Worm (Caenorhabditis elegans): Measurements from ENCODE around the gene gop-3.

The gop-3 gene

DNA sequence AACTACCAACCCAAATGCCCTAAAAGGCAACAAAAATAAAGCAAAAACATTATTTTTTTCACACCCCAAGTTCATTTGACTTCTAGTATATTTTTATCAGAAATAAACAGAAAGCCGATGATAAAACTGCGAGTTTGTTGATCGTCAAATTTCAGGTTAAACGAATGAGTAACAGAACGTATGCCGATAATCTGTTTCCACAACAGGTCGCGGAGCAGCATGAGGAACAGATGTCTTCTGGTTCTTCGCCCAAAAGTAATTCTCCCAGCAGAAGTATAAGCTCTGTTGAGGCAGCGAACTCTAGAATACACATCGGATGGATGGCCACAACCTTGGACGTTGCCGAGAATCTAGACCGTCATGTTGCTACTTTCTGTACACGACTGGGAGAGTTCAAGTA is 30.1 kb upstream of the gop-3 start, which contains the start of gene prmt-5 (continued):
- TF ChIP-seq zfh-2 (GFP tag; conservative IDR thresholded peaks at IDR 0.05): no peak
- no peak for TF ChIP-seq ceh-58 (GFP tag; IDR thresholded peaks at IDR 0.05)
- no peak for TF ChIP-seq ztf-6 (GFP tag; IDR thresholded peaks at IDR 0.05)
- no peak for TF ChIP-seq nfya-1 (tag; optimal IDR thresholded peaks at IDR 0.05; ENCODE audit: borderline replicate concordance, insufficient read depth)
- peak; percentile 42 for TF ChIP-seq ZK185.1 (tag; optimal IDR thresholded peaks at IDR 0.05; ENCODE audit: poor library complexity, severe bottlenecking)
- no peak for TF ChIP-seq snpc-4 (GFP tag; optimal IDR thresholded peaks at IDR 0.05)
- peak in 2 of 4 experiments; percentile 28 to 48 for TF ChIP-seq snpc-4 (tag; optimal IDR thresholded peaks at IDR 0.05)
- TF ChIP-seq madf-3 (GFP tag; IDR thresholded peaks at IDR 0.05): peak; percentile 80; the same call in 1 of the 2 replicates
- peak; percentile 12 for TF ChIP-seq ceh-27 (GFP tag; optimal IDR thresholded peaks at IDR 0.05)
- TF ChIP-seq Y53F4B.3 (GFP tag; IDR thresholded peaks at IDR 0.05): no peak
- TF ChIP-seq T07F8.4 (tag; optimal IDR thresholded peaks at IDR 0.05): no peak
- no peak for TF ChIP-seq mes-4 (tag; optimal IDR thresholded peaks at IDR 0.05)
- no peak for TF ChIP-seq attf-5 (GFP tag; optimal IDR thresholded peaks at IDR 0.05)
- TF ChIP-seq snpc-1.1 (tag; optimal IDR thresholded peaks at IDR 0.05; ENCODE audit: insufficient read depth): peak; percentile 29
- TF ChIP-seq ceh-100 (GFP tag; IDR thresholded peaks at IDR 0.05): peak; percentile 56
- TF ChIP-seq gei-17 (GFP tag; optimal IDR thresholded peaks at IDR 0.05): no peak
- peak; percentile 95 for TF ChIP-seq dpff-1 (tag; optimal IDR thresholded peaks at IDR 0.05)
- TF ChIP-seq B0035.1 (tag; optimal IDR thresholded peaks at IDR 0.05): peak; percentile 76
- TF ChIP-seq fkh-3 (tag; optimal IDR thresholded peaks at IDR 0.05): peak; percentile 95
- peak; percentile 84 for TF ChIP-seq hrde-1 (tag; optimal IDR thresholded peaks at IDR 0.05; ENCODE audit: borderline replicate concordance)
- TF ChIP-seq hsf-1 (GFP tag; IDR thresholded peaks at IDR 0.05): peak; percentile 66; the same call in 1 of the 2 replicates
- TF ChIP-seq chd-7 (tag; optimal IDR thresholded peaks at IDR 0.05): peak; percentile 93
- no peak for TF ChIP-seq attf-3 (GFP tag; conservative IDR thresholded peaks at IDR 0.05)
- TF ChIP-seq B0336.3 (GFP tag; IDR thresholded peaks at IDR 0.05): peak; percentile 96
- TF ChIP-seq ztf-26 (tag; optimal IDR thresholded peaks at IDR 0.05): peak; percentile 61
- TF ChIP-seq egrh-3 (GFP tag; IDR thresholded peaks at IDR 0.05): no peak
- TF ChIP-seq nhr-120 (GFP tag; IDR thresholded peaks at IDR 0.05): no peak
- peak; percentile 89 for TF ChIP-seq tlf-1 (GFP tag; optimal IDR thresholded peaks at IDR 0.05)
- TF ChIP-seq D2030.7 (GFP tag; IDR thresholded peaks at IDR 0.05): peak; percentile 47
- peak; percentile 87 for TF ChIP-seq ekl-4 (GFP tag; IDR thresholded peaks at IDR 0.05)
- TF ChIP-seq somi-1 (GFP tag; optimal IDR thresholded peaks at IDR 0.05): peak; percentile 20
- TF ChIP-seq xnd-1 (tag; optimal IDR thresholded peaks at IDR 0.05): peak; percentile 43
- TF ChIP-seq B0261.1 (tag; optimal IDR thresholded peaks at IDR 0.05): peak; percentile 22
- TF ChIP-seq ceh-40 (GFP tag; IDR thresholded peaks at IDR 0.05): no peak
- TF ChIP-seq F10E7.11 (tag; optimal IDR thresholded peaks at IDR 0.05): peak; percentile 83
- TF ChIP-seq unc-62 (GFP tag; optimal IDR thresholded peaks at IDR 0.05): no peak
- 0 out of 2 replicates have a peak, but pooled peaks have one; percentile 34 for TF ChIP-seq Y79H2A.3 (GFP tag; conservative IDR thresholded peaks at IDR 0.05)
- no peak; the same call in 1 of the 2 replicates for TF ChIP-seq C06A6.2 (GFP tag; conservative IDR thresholded peaks at IDR 0.05)
- TF ChIP-seq K12H6.12 (tag; optimal IDR thresholded peaks at IDR 0.05): peak; percentile 10
- peak; percentile 3 for TF ChIP-seq him-1 (tag; optimal IDR thresholded peaks at IDR 0.05)
- TF ChIP-seq ets-4 (GFP tag; optimal IDR thresholded peaks at IDR 0.05): peak; percentile 9
- no peak for TF ChIP-seq dpl-1 (GFP tag; optimal IDR thresholded peaks at IDR 0.05)
- TF ChIP-seq F52B5.7 (tag; optimal IDR thresholded peaks at IDR 0.05): peak; percentile 97
- peak; percentile 96 for TF ChIP-seq F57C9.4 (tag; optimal IDR thresholded peaks at IDR 0.05)
- TF ChIP-seq sea-2 (GFP tag; IDR thresholded peaks at IDR 0.05): no peak
- peak; percentile 48 for TF ChIP-seq madf-10 (tag; optimal IDR thresholded peaks at IDR 0.05)
- peak; percentile 27; the same call in 1 of the 2 replicates for TF ChIP-seq F33H1.4 (GFP tag; IDR thresholded peaks at IDR 0.05)
- peak; percentile 91 for TF ChIP-seq zim-3 (tag; optimal IDR thresholded peaks at IDR 0.05)
- no peak for TF ChIP-seq rec-8 (tag; optimal IDR thresholded peaks at IDR 0.05)

Data from whole organism, young adult.